Worm (Caenorhabditis elegans) whole organism, L4 larva: ENCODE measurements around the gene ears-2.
A peak's percentile ranks its signal among the peaks of the same experiment; 100 is the strongest.

ENCODE experiments used
- D1046.2 ChIP-seq: fragments of 200-800 bp; sonication (Bioruptor generic); IDR thresholded peaks from 2 replicates; pipeline ENCODE4 v1.3.6; 2022; ENCODE audit warnings: missing genetic modification characterization, missing compliant biosample characterization
- F10B5.3 ChIP-seq: sonication (generic microtip); optimal IDR thresholded peaks from 2 replicates; lab custom pipeline; 2016; ENCODE audit warnings: mild to moderate bottlenecking, missing genetic modification characterization, missing compliant biosample characterization
- F26F4.8 ChIP-seq: fragments of 200-800 bp; sonication (Bioruptor generic); conservative IDR thresholded peaks from 2 replicates; pipeline ENCODE4 v1.3.6; 2022; ENCODE audit warnings: missing genetic modification characterization, missing compliant biosample characterization
- F37D6.2 ChIP-seq: sonication (generic microtip); optimal IDR thresholded peaks from 2 replicates; lab custom pipeline; 2016; ENCODE audit warnings: mild to moderate bottlenecking, missing genetic modification characterization, missing compliant biosample characterization
- aha-1 ChIP-seq: fragments of 150-350 bp; peaks from one replicate; lab custom pipeline; 2014; ENCODE audit warnings: missing biosample characterization, missing genetic modification characterization
- ama-1 ChIP-seq: fragments of 150-350 bp; optimal IDR thresholded peaks from 2 replicates; lab custom pipeline; 2014; ENCODE audit warnings: inconsistent platforms, mixed read lengths
- arid-1 ChIP-seq: fragments of 200-800 bp; sonication (Bioruptor generic); conservative IDR thresholded peaks from 2 replicates; pipeline ENCODE4 v1.3.6; 2022; ENCODE audit warnings: missing genetic modification reagents, missing genetic modification characterization, missing compliant biosample characterization
- ceh-20 ChIP-seq: fragments of 200-800 bp; sonication (Bioruptor generic); IDR thresholded peaks from 2 replicates; pipeline ENCODE4 v1.3.6; 2022; ENCODE audit warnings: missing genetic modification reagents, missing genetic modification characterization, missing compliant biosample characterization
- ceh-28 ChIP-seq: fragments of 150-350 bp; optimal IDR thresholded peaks from 2 replicates; lab custom pipeline; 2014; ENCODE audit warnings: missing biosample characterization, missing genetic modification reagents, missing genetic modification characterization
- ceh-62 ChIP-seq: sonication (generic microtip); optimal IDR thresholded peaks from 2 replicates; lab custom pipeline; 2017; ENCODE audit warnings: missing biosample characterization, missing genetic modification characterization
- ces-1 ChIP-seq: fragments of 150-350 bp; sonication (generic microtip); optimal IDR thresholded peaks from 4 replicates; lab custom pipeline; 2014; ENCODE audit warnings: missing biosample characterization, missing genetic modification reagents, missing genetic modification characterization
- daf-12 ChIP-seq: fragments of 150-350 bp; optimal IDR thresholded peaks from 2 replicates; lab custom pipeline; 2014; ENCODE audit warnings: missing biosample characterization, missing genetic modification reagents, missing genetic modification characterization
- daf-16 ChIP-seq, 3 experiments: sonication (generic microtip); optimal IDR thresholded peaks; 2 replicates each; lab custom pipeline; 2016 to 2017; ENCODE audit warnings: missing genetic modification characterization in 3 of 3, missing genetic modification reagents in 3 of 3, mild to moderate bottlenecking in 2 of 3, missing compliant biosample characterization in 2 of 3, missing biosample characterization in 1 of 3, moderate library complexity in 1 of 3
- dmd-8 ChIP-seq: fragments of 200-800 bp; sonication (Bioruptor generic); IDR thresholded peaks from 2 replicates; pipeline ENCODE4 v1.3.6; 2022; ENCODE audit warnings: missing genetic modification characterization, missing compliant biosample characterization
- dmd-9 ChIP-seq: fragments of 200-800 bp; sonication (Bioruptor generic); IDR thresholded peaks from 2 replicates; pipeline ENCODE4 v1.3.6; 2022; ENCODE audit warnings: missing genetic modification reagents, missing genetic modification characterization, missing compliant biosample characterization
- duxl-1 ChIP-seq: sonication (generic microtip); optimal IDR thresholded peaks from 2 replicates; lab custom pipeline; 2016; ENCODE audit warnings: mild to moderate bottlenecking, missing genetic modification characterization, moderate library complexity, missing compliant biosample characterization; ENCODE audit not compliant: poor library complexity
- dve-1 ChIP-seq: sonication (generic microtip); optimal IDR thresholded peaks from 2 replicates; lab custom pipeline; 2017; ENCODE audit warnings: antibody characterized with exemption, mild to moderate bottlenecking, missing genetic modification characterization, missing compliant biosample characterization; ENCODE audit not compliant: insufficient read depth
- egl-27 ChIP-seq: sonication (generic microtip); optimal IDR thresholded peaks from 3 replicates; lab custom pipeline; 2017; ENCODE audit warnings: missing biosample characterization, missing genetic modification reagents, missing genetic modification characterization
- egl-43 ChIP-seq: fragments of 200-800 bp; sonication (Bioruptor generic); IDR thresholded peaks from 2 replicates; pipeline ENCODE4 v1.3.6; 2022; ENCODE audit warnings: missing genetic modification reagents, missing genetic modification characterization, missing compliant biosample characterization
- fkh-10 ChIP-seq: fragments of 150-350 bp; optimal IDR thresholded peaks from 2 replicates; lab custom pipeline; 2014; ENCODE audit warnings: missing biosample characterization, missing genetic modification reagents, missing genetic modification characterization
- gei-8 ChIP-seq: fragments of 200-800 bp; sonication (Bioruptor generic); optimal IDR thresholded peaks from 2 replicates; lab custom pipeline; 2018; ENCODE audit warnings: mild to moderate bottlenecking, missing genetic modification characterization, missing compliant biosample characterization
- hlh-11 ChIP-seq: fragments of 200-800 bp; sonication (Bioruptor generic); optimal IDR thresholded peaks from 2 replicates; lab custom pipeline; 2018; ENCODE audit warnings: mild to moderate bottlenecking, missing genetic modification characterization, missing compliant biosample characterization
- hmg-1.1 ChIP-seq: fragments of 200-800 bp; sonication (Bioruptor generic); IDR thresholded peaks from 2 replicates; pipeline ENCODE4 v1.3.6; 2022; ENCODE audit warnings: missing genetic modification reagents, missing genetic modification characterization, missing compliant biosample characterization
- lin-13 ChIP-seq: fragments of 150-350 bp; optimal IDR thresholded peaks from 2 replicates; lab custom pipeline; 2014; ENCODE audit warnings: missing biosample characterization, missing genetic modification reagents, missing genetic modification characterization
- lin-29 ChIP-seq: fragments of 200-800 bp; sonication (Bioruptor generic); IDR thresholded peaks from 2 replicates; pipeline ENCODE4 v1.3.6; 2022; ENCODE audit warnings: missing genetic modification reagents, missing genetic modification characterization, missing compliant biosample characterization
- lin-38 ChIP-seq: fragments of 200-800 bp; sonication (Bioruptor generic); IDR thresholded peaks from 2 replicates; pipeline ENCODE4 v1.3.6; 2022; ENCODE audit warnings: missing genetic modification reagents, missing genetic modification characterization, missing compliant biosample characterization
- lsy-2 ChIP-seq, 2 experiments: fragments of 150-350 bp in 1 of 2; sonication (generic microtip) in 1 of 2; optimal IDR thresholded peaks; 2 replicates each; lab custom pipeline; 2014 to 2017; ENCODE audit warnings: missing biosample characterization in 2 of 2, missing genetic modification characterization in 2 of 2
- mdt-29 ChIP-seq: fragments of 200-800 bp; sonication (Bioruptor generic); IDR thresholded peaks from 2 replicates; pipeline ENCODE4 v1.3.6; 2022; ENCODE audit warnings: missing genetic modification reagents, missing genetic modification characterization, missing compliant biosample characterization
- mes-2 ChIP-seq: sonication (generic microtip); optimal IDR thresholded peaks from 2 replicates; lab custom pipeline; 2016; ENCODE audit warnings: missing genotype, mild to moderate bottlenecking, missing genetic modification characterization, missing compliant biosample characterization; ENCODE audit not compliant: poor library complexity, severe bottlenecking
- mxl-2 ChIP-seq: fragments of 200-800 bp; sonication (Bioruptor generic); conservative IDR thresholded peaks from 2 replicates; pipeline ENCODE4 v1.3.6; 2022; ENCODE audit warnings: missing genetic modification reagents, missing genetic modification characterization, missing compliant biosample characterization
- nhr-102 ChIP-seq: sonication (generic microtip); optimal IDR thresholded peaks from 2 replicates; lab custom pipeline; 2016; ENCODE audit warnings: mild to moderate bottlenecking, missing genetic modification characterization, moderate library complexity, missing compliant biosample characterization
- nhr-11 ChIP-seq: fragments of 150-350 bp; optimal IDR thresholded peaks from 2 replicates; lab custom pipeline; 2014; ENCODE audit warnings: missing biosample characterization, missing genetic modification characterization
- nhr-25 ChIP-seq: sonication (generic microtip); optimal IDR thresholded peaks from 2 replicates; lab custom pipeline; 2017; ENCODE audit warnings: missing genetic modification characterization, mild to moderate bottlenecking, missing compliant biosample characterization, antibody characterized with exemption, moderate library complexity, borderline replicate concordance; ENCODE audit not compliant: insufficient read depth
- nhr-28 ChIP-seq: fragments of 150-350 bp; optimal IDR thresholded peaks from 2 replicates; lab custom pipeline; 2014; ENCODE audit warnings: missing biosample characterization, missing genetic modification characterization
- nhr-41 ChIP-seq: fragments of 200-800 bp; sonication (Bioruptor generic); IDR thresholded peaks from 2 replicates; pipeline ENCODE4 v1.3.6; 2022; ENCODE audit warnings: missing genetic modification reagents, missing genetic modification characterization, missing compliant biosample characterization
- nhr-42 ChIP-seq: fragments of 200-800 bp; sonication (Bioruptor generic); IDR thresholded peaks from 2 replicates; pipeline ENCODE4 v1.3.6; 2022; ENCODE audit warnings: missing genetic modification characterization, missing compliant biosample characterization
- nhr-48 ChIP-seq: sonication (generic microtip); optimal IDR thresholded peaks from 2 replicates; lab custom pipeline; 2016; ENCODE audit warnings: mild to moderate bottlenecking, missing genetic modification characterization, missing compliant biosample characterization
- nhr-77 ChIP-seq: fragments of 150-350 bp; optimal IDR thresholded peaks from 2 replicates; lab custom pipeline; 2014; ENCODE audit warnings: missing biosample characterization, missing genetic modification characterization
- pha-4 ChIP-seq, 2 experiments: fragments of 150-350 bp in 1 of 2; fragments of 200-800 bp in 1 of 2; sonication (Bioruptor generic) in 1 of 2; IDR thresholded peaks in 1 of 2; optimal IDR thresholded peaks in 1 of 2; 2 replicates each; pipeline versions ENCODE4 v1.3.6 to Lab custom; 2014 to 2022; ENCODE audit warnings: missing genetic modification characterization in 2 of 2, missing genetic modification reagents in 2 of 2, missing biosample characterization in 1 of 2, missing compliant biosample characterization in 1 of 2
- php-3 ChIP-seq: fragments of 200-800 bp; sonication (Bioruptor generic); IDR thresholded peaks from 2 replicates; pipeline ENCODE4 v1.3.6; 2022; ENCODE audit warnings: missing genetic modification reagents, missing genetic modification characterization, missing compliant biosample characterization
- pqm-1 ChIP-seq: sonication (generic microtip); optimal IDR thresholded peaks from 2 replicates; lab custom pipeline; 2017; ENCODE audit warnings: missing biosample characterization, missing genetic modification characterization
- rbr-2 ChIP-seq: sonication (generic microtip); optimal IDR thresholded peaks from 2 replicates; lab custom pipeline; 2016; ENCODE audit warnings: missing genotype, missing genetic modification characterization, missing compliant biosample characterization
- sdz-12 ChIP-seq: fragments of 200-800 bp; sonication (Bioruptor generic); optimal IDR thresholded peaks from 2 replicates; lab custom pipeline; 2018; ENCODE audit warnings: mild to moderate bottlenecking, missing genetic modification characterization, missing compliant biosample characterization
- set-16 ChIP-seq: fragments of 200-800 bp; sonication (Bioruptor generic); IDR thresholded peaks from 2 replicates; pipeline ENCODE4 v1.3.6; 2022; ENCODE audit warnings: missing genetic modification reagents, missing genetic modification characterization, missing compliant biosample characterization
- skn-1 ChIP-seq: fragments of 150-350 bp; optimal IDR thresholded peaks from 2 replicates; lab custom pipeline; 2014; ENCODE audit warnings: missing biosample characterization, missing genetic modification characterization
- snpc-1.2 ChIP-seq: fragments of 200-800 bp; sonication (Bioruptor generic); IDR thresholded peaks from 2 replicates; pipeline ENCODE4 v1.3.6; 2022; ENCODE audit warnings: missing genetic modification reagents, missing genetic modification characterization, missing compliant biosample characterization
- spr-1 ChIP-seq: sonication (generic microtip); optimal IDR thresholded peaks from 2 replicates; lab custom pipeline; 2016; ENCODE audit warnings: mild to moderate bottlenecking, missing genetic modification characterization, missing compliant biosample characterization
- tag-97 ChIP-seq: fragments of 200-800 bp; sonication (Bioruptor generic); IDR thresholded peaks from 2 replicates; pipeline ENCODE4 v1.3.6; 2022; ENCODE audit warnings: missing genetic modification characterization, missing compliant biosample characterization
- tra-1 ChIP-seq: fragments of 200-800 bp; sonication (Bioruptor generic); IDR thresholded peaks from 2 replicates; pipeline ENCODE4 v1.3.6; 2022; ENCODE audit warnings: missing genetic modification reagents, missing genetic modification characterization, missing compliant biosample characterization
- ztf-7 ChIP-seq: fragments of 150-350 bp; optimal IDR thresholded peaks from 2 replicates; lab custom pipeline; 2014; ENCODE audit warnings: missing biosample characterization, missing genetic modification characterization

The ears-2 gene

ce11 chrIV:383135-383731 is 7.0 kb downstream of the ears-2 start, which contains the start of gene spl-1 (continued):
- no peak for TF ChIP-seq hmg-1.1 (GFP tag; lab: Robert Waterston, UW)
- no peak for TF ChIP-seq gei-8 (GFP tag; lab: Kevin White, UChicago)
- TF ChIP-seq ces-1 (GFP tag; lab: Kevin White, UChicago), result no peak
- TF ChIP-seq tag-97 (GFP tag; lab: Robert Waterston, UW), result no peak
- no peak for TF ChIP-seq ceh-62 (tag; lab: Kevin White, UChicago)
- TF ChIP-seq tra-1 (GFP tag; lab: Robert Waterston, UW), result no peak
- TF ChIP-seq nhr-11 (tag; lab: Kevin White, UChicago), result no peak
- TF ChIP-seq nhr-102 (tag; lab: Kevin White, UChicago), result no peak
- no peak for TF ChIP-seq lin-38 (GFP tag; lab: Robert Waterston, UW)
- no peak for TF ChIP-seq F10B5.3
- no peak for TF ChIP-seq aha-1
- TF ChIP-seq D1046.2, result no peak
- TF ChIP-seq ceh-28 (tag; lab: Kevin White, UChicago), result no peak
- no peak for TF ChIP-seq nhr-48
- TF ChIP-seq lin-13 (GFP tag; lab: Kevin White, UChicago), result no peak
- no peak for TF ChIP-seq ceh-20 (GFP tag; lab: Robert Waterston, UW)
- TF ChIP-seq lin-29 (GFP tag; lab: Robert Waterston, UW), result no peak
- peak; percentile 36 for TF ChIP-seq hlh-11 (tag; lab: Kevin White, UChicago)
- peak; percentile 47 for TF ChIP-seq dve-1 (tag; lab: Kevin White, UChicago)
- TF ChIP-seq dmd-8 (GFP tag; lab: Robert Waterston, UW), result no peak
- no peak for TF ChIP-seq mes-2 (tag; lab: Kevin White, UChicago)
- no peak for TF ChIP-seq F26F4.8 (GFP tag; lab: Robert Waterston, UW)
- no peak for TF ChIP-seq fkh-10 (GFP tag; lab: Kevin White, UChicago)
- no peak for TF ChIP-seq daf-12 (tag; lab: Kevin White, UChicago)
- TF ChIP-seq ztf-7 (tag; lab: Kevin White, UChicago), result no peak
- no peak for TF ChIP-seq skn-1 (tag; lab: Kevin White, UChicago)
- TF ChIP-seq spr-1 (tag; lab: Kevin White, UChicago), result no peak
- no peak for TF ChIP-seq nhr-25 (tag; lab: Kevin White, UChicago)
- TF ChIP-seq arid-1 (GFP tag; lab: Robert Waterston, UW), result no peak
- peak in 1 of 2 experiments; percentile 2 for TF ChIP-seq lsy-2 (tag; optimal IDR thresholded peaks at IDR 0.05; lab: Kevin White, UChicago)
- no peak for TF ChIP-seq snpc-1.2
- TF ChIP-seq mxl-2 (GFP tag; lab: Robert Waterston, UW), result no peak
- TF ChIP-seq F37D6.2 (tag; lab: Kevin White, UChicago), result no peak
- TF ChIP-seq pqm-1 (tag; lab: Kevin White, UChicago), result peak; percentile 63
- no peak for TF ChIP-seq pha-4 (GFP tag; IDR thresholded peaks at IDR 0.05; lab: Robert Waterston, UW)
- TF ChIP-seq pha-4 (tag; optimal IDR thresholded peaks at IDR 0.05; lab: Kevin White, UChicago), result no peak
- TF ChIP-seq ama-1 (lab: Kevin White, UChicago), result no peak
- no peak for TF ChIP-seq rbr-2 (tag; lab: Kevin White, UChicago)
- TF ChIP-seq mdt-29 (GFP tag; lab: Robert Waterston, UW), result no peak
- TF ChIP-seq duxl-1 (tag; lab: Kevin White, UChicago), result no peak
- TF ChIP-seq egl-43 (GFP tag; lab: Robert Waterston, UW), result no peak
- TF ChIP-seq nhr-77, result peak; percentile 68
- TF ChIP-seq daf-16 (GFP tag; optimal IDR thresholded peaks at IDR 0.05; lab: Kevin White, UChicago), result no peak
- TF ChIP-seq daf-16 (tag; optimal IDR thresholded peaks at IDR 0.05; lab: Kevin White, UChicago), result peak; percentile 88
- TF ChIP-seq php-3, result peak; percentile 66; the same call in 1 of the 2 replicates
- no peak for TF ChIP-seq set-16 (GFP tag; lab: Robert Waterston, UW)
- TF ChIP-seq nhr-28, result peak; percentile 83
- no peak for TF ChIP-seq egl-27 (tag; lab: Kevin White, UChicago)
- TF ChIP-seq dmd-9 (GFP tag; lab: Robert Waterston, UW), result no peak
- TF ChIP-seq sdz-12 (GFP tag; lab: Kevin White, UChicago), result no peak
- no peak for TF ChIP-seq nhr-42 (GFP tag; lab: Robert Waterston, UW)
- TF ChIP-seq nhr-41, result no peak
- TF ChIP-seq, all 104 proteins: peak for 10
